Worm (Caenorhabditis elegans) whole organism, mixed stage, embryonic: ENCODE data around the gene F26G1.15.

Experiments used
- M03D4.4 ChIP-seq: sonication (generic microtip); optimal IDR thresholded peaks from 2 replicates; lab custom pipeline; 2017; ENCODE audit warnings: mild to moderate bottlenecking, missing genetic modification characterization, missing compliant biosample characterization
- bed-3 ChIP-seq: fragments of 200-800 bp; sonication (Bioruptor generic); optimal IDR thresholded peaks from 3 replicates; lab custom pipeline; 2018; ENCODE audit warnings: mild to moderate bottlenecking, missing genetic modification characterization, moderate library complexity, missing compliant biosample characterization
- ceh-39 ChIP-seq: fragments of 150-350 bp; optimal IDR thresholded peaks from 2 replicates; lab custom pipeline; 2014; ENCODE audit warnings: missing biosample characterization, missing genetic modification characterization
- ceh-43 ChIP-seq: fragments of 200-800 bp; sonication (Bioruptor generic); optimal IDR thresholded peaks from 2 replicates; lab custom pipeline; 2018; ENCODE audit warnings: mild to moderate bottlenecking, missing genetic modification characterization, moderate library complexity, missing compliant biosample characterization
- ceh-83 ChIP-seq: fragments of 200-800 bp; sonication (Bioruptor generic); optimal IDR thresholded peaks from 2 replicates; lab custom pipeline; 2018; ENCODE audit warnings: mild to moderate bottlenecking, missing genetic modification characterization, missing compliant biosample characterization
- ces-1 ChIP-seq: fragments of 150-350 bp; optimal IDR thresholded peaks from 2 replicates; lab custom pipeline; 2014; ENCODE audit warnings: missing biosample characterization, missing genetic modification reagents, missing genetic modification characterization
- cnd-1 ChIP-seq: fragments of 200-800 bp; sonication (Bioruptor generic); optimal IDR thresholded peaks from 2 replicates; lab custom pipeline; 2018; ENCODE audit warnings: mild to moderate bottlenecking, missing genetic modification characterization, missing compliant biosample characterization
- drap-1 ChIP-seq: fragments of 200-800 bp; sonication (Bioruptor generic); optimal IDR thresholded peaks from 3 replicates; lab custom pipeline; 2018; ENCODE audit warnings: mild to moderate bottlenecking, missing genetic modification characterization, missing compliant biosample characterization
- elt-1 ChIP-seq: sonication (generic microtip); optimal IDR thresholded peaks from 2 replicates; lab custom pipeline; 2017; ENCODE audit warnings: missing genetic modification characterization, mild to moderate bottlenecking, missing compliant biosample characterization, antibody characterized with exemption, moderate library complexity, borderline replicate concordance; ENCODE audit not compliant: insufficient read depth
- elt-3 ChIP-seq: fragments of 150-350 bp; optimal IDR thresholded peaks from 2 replicates; lab custom pipeline; 2014; ENCODE audit warnings: missing biosample characterization, missing genetic modification characterization
- flh-1 ChIP-seq: fragments of 200-800 bp; sonication (Bioruptor generic); optimal IDR thresholded peaks from 2 replicates; lab custom pipeline; 2018; ENCODE audit warnings: mild to moderate bottlenecking, missing genetic modification characterization, moderate library complexity, missing compliant biosample characterization
- ham-2 ChIP-seq: fragments of 200-800 bp; sonication (Bioruptor generic); optimal IDR thresholded peaks from 2 replicates; lab custom pipeline; 2018; ENCODE audit warnings: mild to moderate bottlenecking, missing genetic modification characterization, missing compliant biosample characterization
- hlh-1 ChIP-seq: fragments of 150-350 bp; optimal IDR thresholded peaks from 2 replicates; lab custom pipeline; 2014; ENCODE audit warnings: missing biosample characterization, missing genetic modification reagents, missing genetic modification characterization
- lin-13 ChIP-seq: fragments of 150-350 bp; optimal IDR thresholded peaks from 2 replicates; lab custom pipeline; 2014; ENCODE audit warnings: missing biosample characterization, missing genetic modification characterization
- lin-32 ChIP-seq: fragments of 200-800 bp; sonication (Bioruptor generic); optimal IDR thresholded peaks from 2 replicates; lab custom pipeline; 2018; ENCODE audit warnings: mild to moderate bottlenecking, missing genetic modification characterization, missing compliant biosample characterization
- lsy-2 ChIP-seq: fragments of 150-350 bp; optimal IDR thresholded peaks from 2 replicates; lab custom pipeline; 2014; ENCODE audit warnings: missing biosample characterization, missing genetic modification characterization
- mep-1 ChIP-seq: fragments of 150-350 bp; optimal IDR thresholded peaks from 2 replicates; lab custom pipeline; 2017; ENCODE audit warnings: missing biosample characterization, missing genetic modification reagents, missing genetic modification characterization, inconsistent platforms
- mls-2 ChIP-seq: sonication (generic microtip); optimal IDR thresholded peaks from 2 replicates; lab custom pipeline; 2016; ENCODE audit warnings: mild to moderate bottlenecking, missing genetic modification characterization, moderate library complexity, missing compliant biosample characterization
- nhr-2 ChIP-seq: fragments of 150-350 bp; optimal IDR thresholded peaks from 2 replicates; lab custom pipeline; 2014; ENCODE audit warnings: missing biosample characterization, missing genetic modification characterization
- nhr-237 ChIP-seq: fragments of 150-350 bp; optimal IDR thresholded peaks from 2 replicates; lab custom pipeline; 2014; ENCODE audit warnings: missing biosample characterization, missing genetic modification characterization
- nhr-28 ChIP-seq: fragments of 150-350 bp; optimal IDR thresholded peaks from 2 replicates; lab custom pipeline; 2014; ENCODE audit warnings: missing biosample characterization, missing genetic modification characterization
- sem-2 ChIP-seq: fragments of 200-800 bp; sonication (Bioruptor generic); optimal IDR thresholded peaks from 2 replicates; lab custom pipeline; 2018; ENCODE audit warnings: mild to moderate bottlenecking, missing genetic modification characterization, missing compliant biosample characterization
- snpc-4 ChIP-seq: fragments of 150-350 bp; optimal IDR thresholded peaks from 2 replicates; lab custom pipeline; 2014; ENCODE audit warnings: missing biosample characterization, missing genetic modification characterization
- sptf-1 ChIP-seq: sonication (generic microtip); optimal IDR thresholded peaks from 2 replicates; lab custom pipeline; 2017; ENCODE audit warnings: mild to moderate bottlenecking, missing genetic modification characterization, moderate library complexity, missing compliant biosample characterization
- tbx-8 ChIP-seq: fragments of 200-800 bp; sonication (Bioruptor generic); optimal IDR thresholded peaks from 2 replicates; lab custom pipeline; 2018; ENCODE audit warnings: mild to moderate bottlenecking, missing genetic modification characterization, moderate library complexity, missing compliant biosample characterization
- unc-120 ChIP-seq: sonication (generic microtip); optimal IDR thresholded peaks from 2 replicates; lab custom pipeline; 2017; ENCODE audit warnings: missing genetic modification characterization, missing compliant biosample characterization; ENCODE audit not compliant: poor library complexity, severe bottlenecking
- unc-62 ChIP-seq: fragments of 150-350 bp; optimal IDR thresholded peaks from 2 replicates; lab custom pipeline; 2014; ENCODE audit warnings: missing biosample characterization, missing genetic modification reagents, missing genetic modification characterization
- zip-8 ChIP-seq: fragments of 150-350 bp; optimal IDR thresholded peaks from 2 replicates; lab custom pipeline; 2014; ENCODE audit warnings: missing biosample characterization, missing genetic modification characterization
- ztf-11 ChIP-seq: fragments of 150-350 bp; optimal IDR thresholded peaks from 2 replicates; lab custom pipeline; 2014; ENCODE audit warnings: missing biosample characterization, missing genetic modification characterization

Gene F26G1.15

DNA sequence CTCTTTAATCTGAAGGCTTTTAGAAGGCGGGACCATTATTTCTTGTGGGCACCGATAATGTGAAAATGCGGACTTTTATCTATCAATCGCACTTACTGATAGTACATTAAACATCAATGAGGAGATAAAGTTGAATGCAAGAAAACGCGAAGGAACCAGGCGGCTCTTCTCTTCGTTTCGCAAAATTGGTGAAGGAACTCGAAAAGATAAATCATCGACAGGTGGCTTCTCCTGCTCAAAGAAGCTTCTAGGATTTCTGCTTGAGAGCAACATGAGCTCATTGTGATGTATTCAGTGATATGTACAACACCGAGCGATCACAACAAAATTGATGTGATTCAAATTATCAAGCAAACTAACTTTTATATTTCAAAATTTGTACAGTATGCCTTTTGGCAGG is 15.7 kb downstream of the F26G1.15 start:
- no peak for TF ChIP-seq drap-1 (GFP tag; lab: Kevin White, UChicago)
- TF ChIP-seq bed-3 (GFP tag; lab: Kevin White, UChicago) = no peak
- peak; percentile 66 for TF ChIP-seq hlh-1 (tag; lab: Kevin White, UChicago)
- TF ChIP-seq unc-120 (tag; lab: Kevin White, UChicago) = peak; percentile 78
- TF ChIP-seq snpc-4 (tag; lab: Kevin White, UChicago) = no peak
- TF ChIP-seq unc-62 = peak; percentile 81

DNA sequence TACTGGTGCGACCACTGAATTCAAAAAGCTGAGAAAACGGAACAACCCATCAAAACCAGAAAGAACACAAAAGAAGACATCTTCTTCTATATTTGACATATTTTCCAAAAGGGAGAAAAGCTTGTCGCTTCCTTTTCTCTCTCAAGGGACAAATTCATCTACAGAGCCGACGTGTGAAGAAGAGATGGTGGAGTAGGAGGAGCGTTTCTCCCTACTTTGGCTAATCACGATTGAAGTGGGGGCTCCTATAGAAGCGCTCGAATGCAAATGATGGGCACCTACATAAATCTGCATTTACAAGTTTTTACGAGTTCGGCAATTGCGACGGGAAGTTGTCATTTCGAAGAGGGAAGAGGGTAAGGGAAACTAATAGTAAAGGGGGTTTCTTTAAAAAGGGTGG is 16.2 kb downstream of the F26G1.15 start:
- TF ChIP-seq unc-120 (tag; lab: Kevin White, UChicago) (no peak), ces-1 (GFP tag; lab: Kevin White, UChicago) (peak; percentile 12), lin-32 (GFP tag; lab: Kevin White, UChicago) (no peak)

- TF ChIP-seq hlh-1 (tag; lab: Kevin White, UChicago) (peak; percentile 27), mls-2 (tag; lab: Kevin White, UChicago) (no peak)
- TF ChIP-seq, all 35 proteins: peak for 1
Observed at ce11 chrII:4806726-4807125, 16.6 kb downstream of the F26G1.15 start.

DNA sequence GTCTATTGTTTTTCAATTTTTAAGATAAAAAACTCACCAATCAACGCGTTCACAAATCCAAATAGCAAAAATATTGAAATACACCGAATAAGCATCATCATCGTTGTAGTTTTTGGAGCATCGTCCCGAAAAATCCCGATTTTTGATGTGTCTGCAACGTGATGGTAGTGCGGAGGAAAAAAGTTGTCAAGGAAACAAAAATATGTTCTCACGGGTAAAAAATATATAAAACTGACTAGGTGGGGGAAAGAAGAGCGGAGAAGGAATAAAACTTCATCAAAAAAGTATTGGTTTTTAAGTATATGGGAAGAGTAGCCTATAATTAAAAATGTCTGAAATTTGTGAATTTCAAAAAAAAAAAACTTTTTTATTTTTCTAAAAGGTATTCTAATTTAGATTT is 21.9 kb downstream of the F26G1.15 start, which contains the start of gene rig-6:
TSS of gene rig-6 (minus strand) at position 101 of the 400 bp plus-strand sequence.
- TF ChIP-seq nhr-237 (no peak), lin-32 (GFP tag; lab: Kevin White, UChicago) (no peak), flh-1 (GFP tag; lab: Kevin White, UChicago) (no peak), ceh-39 (tag; lab: Kevin White, UChicago) (no peak), mep-1 (tag; lab: Kevin White, UChicago) (no peak), unc-62 (no peak), sem-2 (GFP tag; lab: Kevin White, UChicago) (no peak), elt-3 (tag; lab: Kevin White, UChicago) (no peak), cnd-1 (tag; lab: Kevin White, UChicago) (no peak), M03D4.4 (tag; lab: Kevin White, UChicago) (no peak), bed-3 (GFP tag; lab: Kevin White, UChicago) (no peak), lin-13 (tag; lab: Kevin White, UChicago) (no peak), elt-1 (tag; lab: Kevin White, UChicago) (no peak), snpc-4 (tag; lab: Kevin White, UChicago) (no peak), ceh-83 (no peak), ham-2 (GFP tag; lab: Kevin White, UChicago) (no peak), ces-1 (GFP tag; lab: Kevin White, UChicago) (no peak), zip-8 (tag; lab: Kevin White, UChicago) (no peak), nhr-28 (no peak), hlh-1 (tag; lab: Kevin White, UChicago) (no peak)

DNA sequence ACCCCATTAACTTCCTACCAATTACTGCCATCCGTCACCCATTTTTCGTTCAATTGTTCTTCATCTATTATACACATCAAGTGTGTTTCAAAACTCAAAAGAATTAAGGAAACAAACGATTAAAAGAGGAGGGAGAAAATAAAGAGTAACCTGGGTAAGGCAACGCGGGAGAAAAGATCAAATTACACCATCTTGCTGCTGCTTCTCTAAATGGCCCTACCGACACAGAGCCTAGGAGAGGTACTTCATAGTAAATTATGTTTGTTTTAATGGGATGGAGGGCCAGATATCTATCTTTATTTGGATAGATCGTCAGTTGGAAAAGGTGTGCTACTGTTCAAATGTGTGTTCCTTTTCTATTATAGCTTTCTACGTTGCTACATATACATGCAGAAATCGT is 25.3 kb downstream of the F26G1.15 start:
- TF ChIP-seq tbx-8 (GFP tag; lab: Kevin White, UChicago) (no peak), ham-2 (GFP tag; lab: Kevin White, UChicago) (no peak)

ce11 chrII:4818780-4819179 is 28.7 kb downstream of the F26G1.15 start:
- no peak for TF ChIP-seq lsy-2 (tag; lab: Kevin White, UChicago)
- no peak for TF ChIP-seq M03D4.4 (tag; lab: Kevin White, UChicago)
- TF ChIP-seq ceh-43 (GFP tag; lab: Kevin White, UChicago) = no peak
- TF ChIP-seq nhr-237 = no peak
- no peak for TF ChIP-seq tbx-8 (GFP tag; lab: Kevin White, UChicago)
- TF ChIP-seq flh-1 (GFP tag; lab: Kevin White, UChicago) = no peak
- no peak for TF ChIP-seq ceh-83
- TF ChIP-seq sptf-1 (tag; lab: Kevin White, UChicago) = no peak
- TF ChIP-seq ztf-11 (tag; lab: Kevin White, UChicago) = no peak
- TF ChIP-seq cnd-1 (tag; lab: Kevin White, UChicago) = no peak
- no peak for TF ChIP-seq bed-3 (GFP tag; lab: Kevin White, UChicago)
- no peak for TF ChIP-seq nhr-2
